Worm (Caenorhabditis elegans) whole organism, mixed stage, embryonic: ENCODE results near the gene B0334.10.

ENCODE experiments used
- ceh-43 ChIP-seq: fragments of 200-800 bp; sonication (Bioruptor generic); optimal IDR thresholded peaks from 2 replicates; lab custom pipeline; 2018; ENCODE audit warnings: mild to moderate bottlenecking, missing genetic modification characterization, moderate library complexity, missing compliant biosample characterization
- elt-1 ChIP-seq: sonication (generic microtip); optimal IDR thresholded peaks from 2 replicates; lab custom pipeline; 2017; ENCODE audit warnings: missing genetic modification characterization, mild to moderate bottlenecking, missing compliant biosample characterization, antibody characterized with exemption, moderate library complexity, borderline replicate concordance; ENCODE audit not compliant: insufficient read depth
- elt-3 ChIP-seq: fragments of 150-350 bp; optimal IDR thresholded peaks from 2 replicates; lab custom pipeline; 2014; ENCODE audit warnings: missing biosample characterization, missing genetic modification characterization
- lin-13 ChIP-seq: fragments of 150-350 bp; optimal IDR thresholded peaks from 2 replicates; lab custom pipeline; 2014; ENCODE audit warnings: missing biosample characterization, missing genetic modification characterization
- nhr-28 ChIP-seq: fragments of 150-350 bp; optimal IDR thresholded peaks from 2 replicates; lab custom pipeline; 2014; ENCODE audit warnings: missing biosample characterization, missing genetic modification characterization
- nhr-76 ChIP-seq: sonication (generic microtip); optimal IDR thresholded peaks from 2 replicates; lab custom pipeline; 2017; ENCODE audit warnings: missing biosample characterization, missing genetic modification characterization
- snpc-4 ChIP-seq: fragments of 150-350 bp; optimal IDR thresholded peaks from 2 replicates; lab custom pipeline; 2014; ENCODE audit warnings: missing biosample characterization, missing genetic modification characterization
- unc-120 ChIP-seq: sonication (generic microtip); optimal IDR thresholded peaks from 2 replicates; lab custom pipeline; 2017; ENCODE audit warnings: missing genetic modification characterization, missing compliant biosample characterization; ENCODE audit not compliant: poor library complexity, severe bottlenecking
- zip-8 ChIP-seq: fragments of 150-350 bp; optimal IDR thresholded peaks from 2 replicates; lab custom pipeline; 2014; ENCODE audit warnings: missing biosample characterization, missing genetic modification characterization
- ztf-11 ChIP-seq: fragments of 150-350 bp; optimal IDR thresholded peaks from 2 replicates; lab custom pipeline; 2014; ENCODE audit warnings: missing biosample characterization, missing genetic modification characterization

- TF ChIP-seq ceh-43 (no peak), snpc-4 (tag; lab: Kevin White, UChicago) (no peak), elt-1 (tag; lab: Kevin White, UChicago) (no peak), nhr-28 (tag; lab: Kevin White, UChicago) (peak; percentile 10), lin-13 (tag; lab: Kevin White, UChicago) (peak; percentile 93), nhr-76 (tag; lab: Kevin White, UChicago) (no peak), ztf-11 (tag; lab: Kevin White, UChicago) (peak; percentile 12), unc-120 (tag; lab: Kevin White, UChicago) (peak; percentile 87), zip-8 (tag; lab: Kevin White, UChicago) (no peak), elt-3 (peak; percentile 35)
These were observed 27.1 kb downstream of the B0334.10 start, which contains the start of gene dnj-13 for ce11 chrII:11545299-11545951.
